Worm (Caenorhabditis elegans): ENCODE results near the gene dpy-20.

DNA sequence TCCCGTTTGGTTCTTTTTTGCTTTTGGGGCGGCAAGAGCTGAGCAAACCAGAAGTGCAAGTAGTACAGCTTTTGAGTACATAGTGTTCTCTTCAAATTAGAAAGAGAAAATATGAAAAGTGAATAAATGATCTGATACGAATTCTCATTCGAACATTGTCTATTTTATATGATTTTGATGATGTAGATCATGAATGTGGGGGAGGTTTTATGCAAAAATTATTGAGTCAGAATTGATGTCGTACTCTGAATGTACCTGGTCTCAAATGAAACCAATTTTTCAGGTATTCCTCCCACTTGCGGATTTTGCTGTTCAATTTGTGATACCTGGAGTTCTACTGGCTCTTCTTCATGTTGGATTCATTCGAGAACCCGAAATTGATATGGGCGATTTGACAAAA lies 39.6 kb upstream of the dpy-20 start, which contains the start of gene K01A6.4:
- TF ChIP-seq ceh-36 (tag; optimal IDR thresholded peaks at IDR 0.05) (no peak), scrt-1 (GFP tag; IDR thresholded peaks at IDR 0.05) (no peak), aly-1 (tag; optimal IDR thresholded peaks at IDR 0.05) (no peak), ama-1 (optimal IDR thresholded peaks at IDR 0.05) (no peak), ets-7 (tag; optimal IDR thresholded peaks at IDR 0.05) (no peak)
